Fruit fly (Drosophila melanogaster) whole organism, embryonic: ENCODE results near the gene Miga.

ENCODE experiments used
- B-H1 ChIP-seq: fragments of 200-800 bp; sonication (Bioruptor generic); IDR thresholded peaks from 3 replicates; pipeline ENCODE4 v1.3.6; 2022; ENCODE audit warnings: missing biosample characterization, missing genetic modification characterization
- BtbVII ChIP-seq: fragments of 200-800 bp; sonication (Bioruptor generic); optimal IDR thresholded peaks from 3 replicates; lab custom pipeline; 2017; ENCODE audit warnings: missing biosample characterization, mild to moderate bottlenecking, missing genetic modification characterization
- CG11093 ChIP-seq: fragments of 200-800 bp; sonication (Bioruptor generic); IDR thresholded peaks from 3 replicates; pipeline ENCODE4 v1.3.6; 2022; ENCODE audit warnings: missing biosample characterization, missing genetic modification characterization
- CG11723 ChIP-seq: fragments of 200-800 bp; sonication (Bioruptor generic); optimal IDR thresholded peaks from 2 replicates; lab custom pipeline; 2017; ENCODE audit warnings: missing biosample characterization, mild to moderate bottlenecking, missing genetic modification characterization
- CG13287 ChIP-seq: fragments of 200-800 bp; sonication (Bioruptor generic); IDR thresholded peaks from 2 replicates; pipeline ENCODE4 v1.3.6; 2022; ENCODE audit warnings: missing biosample characterization, missing genetic modification characterization; ENCODE audit not compliant: partially characterized antibody
- CG14860 ChIP-seq: fragments of 200-800 bp; sonication (Bioruptor generic); IDR thresholded peaks from 3 replicates; pipeline ENCODE4 v1.3.6; 2022; ENCODE audit warnings: missing biosample characterization, missing genetic modification characterization; ENCODE audit not compliant: partially characterized antibody
- CG15479 ChIP-seq: fragments of 200-800 bp; sonication (Bioruptor generic); optimal IDR thresholded peaks from 3 replicates; lab custom pipeline; 2019; ENCODE audit warnings: missing biosample characterization, mild to moderate bottlenecking, missing genetic modification characterization, moderate library complexity
- CG17829 ChIP-seq: fragments of 200-800 bp; optimal IDR thresholded peaks from 2 replicates; lab custom pipeline; 2019; ENCODE audit warnings: missing biosample characterization, mild to moderate bottlenecking, missing genetic modification characterization, moderate library complexity
- CG1832 ChIP-seq: fragments of 200-800 bp; sonication (Bioruptor generic); optimal IDR thresholded peaks from 2 replicates; lab custom pipeline; 2017; ENCODE audit warnings: missing biosample characterization, mild to moderate bottlenecking, missing genetic modification characterization, inconsistent platforms
- CG18599 ChIP-seq: fragments of 200-800 bp; sonication (Bioruptor generic); optimal IDR thresholded peaks from 3 replicates; lab custom pipeline; 2017; ENCODE audit warnings: missing biosample characterization, missing genetic modification characterization, mild to moderate bottlenecking, moderate library complexity, missing genetic modification reagents
- CG2889 ChIP-seq: fragments of 200-800 bp; sonication (Bioruptor generic); IDR thresholded peaks from 3 replicates; pipeline ENCODE4 v1.3.6; 2022; ENCODE audit warnings: missing biosample characterization, missing genetic modification characterization
- CG31224 ChIP-seq: fragments of 200-800 bp; sonication (Bioruptor generic); IDR thresholded peaks from 2 replicates; pipeline ENCODE4 v1.3.6; 2022; ENCODE audit warnings: missing biosample characterization, missing genetic modification characterization
- CG3726 ChIP-seq: fragments of 200-800 bp; sonication (Bioruptor generic); IDR thresholded peaks from 3 replicates; pipeline ENCODE4, ENCODE4 v1.3.6; 2022; ENCODE audit warnings: missing biosample characterization, missing genetic modification characterization
- CG6654 ChIP-seq: fragments of 200-800 bp; sonication (Bioruptor generic); optimal IDR thresholded peaks from 2 replicates; lab custom pipeline; 2017; ENCODE audit warnings: missing biosample characterization, mild to moderate bottlenecking, missing genetic modification characterization
- CG8089 ChIP-seq: fragments of 200-800 bp; sonication (Bioruptor generic); optimal IDR thresholded peaks from 3 replicates; lab custom pipeline; 2016; ENCODE audit warnings: missing biosample characterization, missing genetic modification characterization
- CG9437 ChIP-seq: fragments of 200-800 bp; sonication (Bioruptor generic); optimal IDR thresholded peaks from 2 replicates; lab custom pipeline; 2018; ENCODE audit warnings: missing biosample characterization, mild to moderate bottlenecking, missing genetic modification characterization
- Camta ChIP-seq: fragments of 200-800 bp; sonication (Bioruptor generic); optimal IDR thresholded peaks from 2 replicates; lab custom pipeline; 2016; ENCODE audit warnings: missing biosample characterization, missing genetic modification characterization
- Dad ChIP-seq: fragments of 200-800 bp; sonication (Bioruptor generic); optimal IDR thresholded peaks from 3 replicates; lab custom pipeline; 2016; ENCODE audit warnings: missing biosample characterization, missing genetic modification characterization
- Gsc ChIP-seq: fragments of 200-800 bp; sonication (Bioruptor generic); IDR thresholded peaks from 2 replicates; pipeline ENCODE4 v1.3.6; 2022; ENCODE audit warnings: missing biosample characterization, missing genetic modification characterization
- HHEX ChIP-seq: fragments of 200-800 bp; sonication (Bioruptor generic); optimal IDR thresholded peaks from 3 replicates; lab custom pipeline; 2017; ENCODE audit warnings: missing biosample characterization, mild to moderate bottlenecking, missing genetic modification characterization, missing genetic modification reagents
- Lim3 ChIP-seq: fragments of 200-800 bp; sonication (Bioruptor generic); IDR thresholded peaks from 2 replicates; pipeline ENCODE4 v1.3.6; 2022; ENCODE audit warnings: missing biosample characterization, missing genetic modification characterization
- NC2α ChIP-seq: fragments of 200-800 bp; sonication (Bioruptor generic); optimal IDR thresholded peaks from 2 replicates; lab custom pipeline; 2016; ENCODE audit warnings: missing biosample characterization, missing genetic modification characterization
- Optix ChIP-seq: fragments of 200-800 bp; sonication (Bioruptor generic); IDR thresholded peaks from 3 replicates; pipeline ENCODE4 v1.3.6; 2022; ENCODE audit warnings: missing biosample characterization, missing genetic modification characterization
- PHDP ChIP-seq: fragments of 200-800 bp; sonication (Bioruptor generic); optimal IDR thresholded peaks from 3 replicates; lab custom pipeline; 2018; ENCODE audit warnings: missing biosample characterization, mild to moderate bottlenecking, missing genetic modification characterization, moderate library complexity
- Rx ChIP-seq: fragments of 200-800 bp; sonication (Bioruptor generic); IDR thresholded peaks from 2 replicates; pipeline ENCODE4 v1.3.6; 2022; ENCODE audit warnings: missing biosample characterization, missing genetic modification characterization
- Tbp ChIP-seq: fragments of >200 bp; optimal IDR thresholded peaks from 2 replicates; lab custom pipeline; 2018; ENCODE audit warnings: missing biosample characterization, missing genetic modification characterization
- YL-1 ChIP-seq: fragments of 200-800 bp; sonication (Bioruptor generic); optimal IDR thresholded peaks from 3 replicates; lab custom pipeline; 2017; ENCODE audit warnings: missing biosample characterization, mild to moderate bottlenecking, missing genetic modification characterization
- cwo ChIP-seq: fragments of 200-800 bp; sonication (Bioruptor generic); optimal IDR thresholded peaks from 3 replicates; lab custom pipeline; 2017; ENCODE audit warnings: missing biosample characterization, missing genetic modification characterization, mild to moderate bottlenecking, moderate library complexity, missing genetic modification reagents
- ewg ChIP-seq: fragments of 200-800 bp; sonication (Bioruptor generic); optimal IDR thresholded peaks from 3 replicates; lab custom pipeline; 2017; ENCODE audit warnings: mild to moderate bottlenecking, missing biosample characterization, missing genetic modification reagents, missing genetic modification characterization
- fd102C ChIP-seq: fragments of 200-800 bp; sonication (Bioruptor generic); optimal IDR thresholded peaks from 2 replicates; lab custom pipeline; 2018; ENCODE audit warnings: missing biosample characterization, mild to moderate bottlenecking, missing genetic modification characterization, moderate library complexity
- fd64A ChIP-seq: fragments of 200-800 bp; sonication (Bioruptor generic); optimal IDR thresholded peaks from 3 replicates; lab custom pipeline; 2018; ENCODE audit warnings: missing biosample characterization, mild to moderate bottlenecking, missing genetic modification characterization
- gsb-n ChIP-seq: fragments of 200-800 bp; sonication (Bioruptor generic); optimal IDR thresholded peaks from 3 replicates; lab custom pipeline; 2018; ENCODE audit warnings: missing biosample characterization, mild to moderate bottlenecking, missing genetic modification characterization
- ham ChIP-seq: fragments of 200-800 bp; sonication (Bioruptor generic); IDR thresholded peaks from 2 replicates; pipeline ENCODE4 v1.3.6; 2022; ENCODE audit warnings: missing biosample characterization, missing genetic modification characterization
- knrl ChIP-seq: fragments of 200-800 bp; sonication (Bioruptor generic); IDR thresholded peaks from 3 replicates; pipeline ENCODE4 v1.3.6; 2022; ENCODE audit warnings: missing biosample characterization, missing genetic modification characterization; ENCODE audit not compliant: partially characterized antibody
- luna ChIP-seq: fragments of 200-800 bp; sonication (Bioruptor generic); optimal IDR thresholded peaks from 2 replicates; lab custom pipeline; 2016; ENCODE audit warnings: missing biosample characterization, missing genetic modification characterization
- odd ChIP-seq: fragments of 200-800 bp; sonication (Bioruptor generic); optimal IDR thresholded peaks from 2 replicates; lab custom pipeline; 2017; ENCODE audit warnings: missing biosample characterization, mild to moderate bottlenecking, missing genetic modification characterization
- p53 ChIP-seq: fragments of 200-800 bp; sonication (Bioruptor generic); optimal IDR thresholded peaks from 2 replicates; lab custom pipeline; 2016; ENCODE audit warnings: missing biosample characterization, missing genetic modification characterization
- prd ChIP-seq, 3 experiments: fragments of >200 bp in 2 of 3; fragments of 200-800 bp in 1 of 3; sonication (Bioruptor generic) in 1 of 3; optimal IDR thresholded peaks in 2 of 3; IDR thresholded peaks in 1 of 3; 2 replicates in 2 of 3; 3 replicates in 1 of 3; pipeline versions ENCODE4 v1.3.6 to Lab custom; 2017 to 2022; ENCODE audit warnings: missing biosample characterization in 1 of 3, missing genetic modification characterization in 1 of 3
- pros ChIP-seq: fragments of 200-800 bp; sonication (Bioruptor generic); optimal IDR thresholded peaks from 3 replicates; lab custom pipeline; 2019; ENCODE audit warnings: missing biosample characterization, mild to moderate bottlenecking, missing genetic modification characterization, moderate library complexity
- psq ChIP-seq: fragments of 200-800 bp; sonication (Bioruptor generic); optimal IDR thresholded peaks from 2 replicates; lab custom pipeline; 2017; ENCODE audit warnings: missing biosample characterization, missing genetic modification characterization
- repo ChIP-seq: fragments of 200-800 bp; sonication (Bioruptor generic); optimal IDR thresholded peaks from 2 replicates; lab custom pipeline; 2016; ENCODE audit warnings: missing biosample characterization, missing genetic modification characterization
- sug ChIP-seq: fragments of 200-800 bp; optimal IDR thresholded peaks from 2 replicates; lab custom pipeline; 2019; ENCODE audit warnings: missing biosample characterization, mild to moderate bottlenecking, missing genetic modification characterization, moderate library complexity
- tin ChIP-seq: fragments of 200-800 bp; sonication (Bioruptor generic); optimal IDR thresholded peaks from 3 replicates; lab custom pipeline; 2016; ENCODE audit warnings: missing biosample characterization, missing genetic modification characterization
- tll ChIP-seq, 2 experiments: fragments of 200-800 bp in 1 of 2; fragments of >200 bp in 1 of 2; sonication (Bioruptor generic) in 1 of 2; optimal IDR thresholded peaks; 2 replicates each; lab custom pipeline; 2017 to 2019; ENCODE audit warnings: missing biosample characterization in 2 of 2, missing genetic modification characterization in 2 of 2, mild to moderate bottlenecking in 1 of 2, moderate library complexity in 1 of 2
- wor ChIP-seq: fragments of 200-800 bp; sonication (Bioruptor generic); IDR thresholded peaks from 2 replicates; pipeline ENCODE4 v1.3.6; 2022; ENCODE audit warnings: missing biosample characterization, missing genetic modification characterization
- zen ChIP-seq: fragments of 200-800 bp; sonication (Bioruptor generic); optimal IDR thresholded peaks from 3 replicates; lab custom pipeline; 2018; ENCODE audit warnings: missing biosample characterization, mild to moderate bottlenecking, missing genetic modification characterization, moderate library complexity
- zen2 ChIP-seq: fragments of 200-800 bp; sonication (Bioruptor generic); IDR thresholded peaks from 3 replicates; pipeline ENCODE4 v1.3.6; 2022; ENCODE audit warnings: missing biosample characterization, missing genetic modification characterization; ENCODE audit not compliant: partially characterized antibody
- zfh1 ChIP-seq: fragments of 200-800 bp; sonication (Bioruptor generic); IDR thresholded peaks from 3 replicates; pipeline ENCODE4 v1.3.6; 2022; ENCODE audit warnings: missing biosample characterization, missing genetic modification characterization
- zfh2 ChIP-seq: fragments of 200-800 bp; sonication (Bioruptor generic); optimal IDR thresholded peaks from 2 replicates; lab custom pipeline; 2016; ENCODE audit warnings: missing biosample characterization, missing genetic modification characterization

The Miga gene

dm6 chrX:8437285-8438110 is at the start of gene Miga:
Gene Miga, minus strand, starts transcription at chrX:8437820.
- TF ChIP-seq Camta (no peak), wor (GFP tag; lab: Robert Waterston, UW) (no peak), CG18599 (GFP tag; lab: Kevin White, UChicago) (no peak), CG31224 (GFP tag; lab: Robert Waterston, UW) (no peak), zfh1 (GFP tag; lab: Robert Waterston, UW) (no peak), repo (GFP tag; lab: Kevin White, UChicago) (no peak), knrl (GFP tag; lab: Robert Waterston, UW) (no peak), fd64A (GFP tag; lab: Kevin White, UChicago) (no peak), CG3726 (no peak), pros (GFP tag; lab: Kevin White, UChicago) (peak; percentile 72), gsb-n (peak; percentile 33), CG6654 (GFP tag; lab: Kevin White, UChicago) (no peak), zen2 (GFP tag; lab: Robert Waterston, UW) (no peak), odd (GFP tag; lab: Kevin White, UChicago) (no peak), B-H1 (no peak), CG11723 (GFP tag; lab: Kevin White, UChicago) (no peak), psq (GFP tag; lab: Kevin White, UChicago) (peak; percentile 80), sug (tag; lab: Kevin White, UChicago) (no peak), CG2889 (GFP tag; lab: Robert Waterston, UW) (no peak), Dad (no peak), CG13287 (no peak), p53 (no peak), YL-1 (GFP tag; lab: Kevin White, UChicago) (no peak), Tbp (GFP tag; lab: Kevin White, UChicago) (no peak), CG9437 (GFP tag; lab: Kevin White, UChicago) (no peak), CG15479 (GFP tag; lab: Kevin White, UChicago) (peak; percentile 90), tll (GFP tag; optimal IDR thresholded peaks at IDR 0.05; lab: Kevin White, UChicago) (peak in 1 of 2 experiments; percentile 55), fd102C (GFP tag; lab: Kevin White, UChicago) (no peak), ewg (GFP tag; lab: Kevin White, UChicago) (no peak), zfh2 (GFP tag; lab: Kevin White, UChicago) (no peak), PHDP (no peak), CG1832 (GFP tag; lab: Kevin White, UChicago) (peak; percentile 30), tin (GFP tag; lab: Kevin White, UChicago) (no peak), ham (GFP tag; lab: Robert Waterston, UW) (no peak), luna (no peak), Gsc (no peak), zen (tag; lab: Kevin White, UChicago) (peak; percentile 84), BtbVII (GFP tag; lab: Kevin White, UChicago) (no peak), CG14860 (GFP tag; lab: Robert Waterston, UW) (no peak), Rx (no peak), prd (optimal IDR thresholded peaks at IDR 0.05; lab: Kevin White, UChicago) (no peak), prd (GFP tag; IDR thresholded peaks at IDR 0.05; lab: Robert Waterston, UW) (no peak), NC2α (GFP tag; lab: Kevin White, UChicago) (no peak), HHEX (no peak), CG11093 (no peak), CG17829 (tag; lab: Kevin White, UChicago) (no peak), CG8089 (GFP tag; lab: Kevin White, UChicago) (no peak), Optix (GFP tag; lab: Robert Waterston, UW) (no peak), Lim3 (no peak), cwo (no peak)
